Worm (Caenorhabditis elegans) whole organism, early embryonic: ENCODE results near the gene sgo-1.

Experiments
- aly-1 ChIP-seq: sonication (generic microtip); optimal IDR thresholded peaks from 2 replicates; lab custom pipeline; 2016; ENCODE audit warnings: missing genetic modification characterization, missing compliant biosample characterization
- ceh-36 ChIP-seq: sonication (generic microtip); optimal IDR thresholded peaks from 2 replicates; lab custom pipeline; 2016; ENCODE audit warnings: missing genetic modification characterization, inconsistent platforms, missing compliant biosample characterization
- flt-1 ChIP-seq: fragments of 200-800 bp; sonication (Bioruptor generic); IDR thresholded peaks from 2 replicates; pipeline ENCODE4 v1.3.6; 2022; ENCODE audit warnings: missing genetic modification characterization, missing compliant biosample characterization

ce11 chrIV:7760117-7760516 is 36.2 kb downstream of the sgo-1 start, which contains the start of gene del-7:
- TF ChIP-seq flt-1 (no peak), aly-1 (no peak), ceh-36 (tag; lab: Kevin White, UChicago) (no peak)
